Fruit fly (Drosophila melanogaster) whole organism: ENCODE data around the gene CG33483.

Experiments used
- CG8478 ChIP-seq: fragments of >200 bp; optimal IDR thresholded peaks from 2 replicates; lab custom pipeline; 2018; ENCODE audit warnings: inconsistent platforms
- Dll ChIP-seq: fragments of >200 bp; optimal IDR thresholded peaks from 2 replicates; lab custom pipeline; 2017
- psq ChIP-seq: fragments of >200 bp; optimal IDR thresholded peaks from 2 replicates; lab custom pipeline; 2017
- usp ChIP-seq: fragments of >200 bp; optimal IDR thresholded peaks from 2 replicates; lab custom pipeline; 2017; ENCODE audit warnings: missing biosample characterization, missing genetic modification characterization, mixed read lengths

- TF ChIP-seq psq (lab: Kevin White, UChicago) (no peak), usp (GFP tag; lab: Kevin White, UChicago) (no peak), Dll (lab: Kevin White, UChicago) (no peak), CG8478 (lab: Kevin White, UChicago) (no peak)
These were observed 41.9 kb downstream of the CG33483 start for dm6 chr3R:30859901-30860560.
